Fruit fly (Drosophila melanogaster): ENCODE results near the gene CG42613.

dm6 chr3R:18931725-18932124 is 2.7 kb downstream of the CG42613 start:
- TF ChIP-seq CG9932 (GFP tag; IDR thresholded peaks at IDR 0.05), result no peak
- no peak for TF ChIP-seq psq (GFP tag; optimal IDR thresholded peaks at IDR 0.05)
- TF ChIP-seq CG14050 (GFP tag; IDR thresholded peaks at IDR 0.05), result no peak
- TF ChIP-seq unc-4 (GFP tag; IDR thresholded peaks at IDR 0.05; ENCODE audit: partially characterized antibody), result no peak
- no peak for TF ChIP-seq Blimp-1 (GFP tag; optimal IDR thresholded peaks at IDR 0.05)
- TF ChIP-seq CG6654 (GFP tag; optimal IDR thresholded peaks at IDR 0.05), result no peak
- no peak for TF ChIP-seq Lhr (GFP tag; optimal IDR thresholded peaks at IDR 0.05)
- TF ChIP-seq CG12219 (GFP tag; optimal IDR thresholded peaks at IDR 0.05), result no peak
- no peak for TF ChIP-seq CG14667 (GFP tag; IDR thresholded peaks at IDR 0.05)
- TF ChIP-seq al (GFP tag; IDR thresholded peaks at IDR 0.05), result no peak
